Worm (Caenorhabditis elegans) whole organism, young adult: ENCODE results near the gene C12D8.20.
A peak's percentile ranks its signal among the peaks of the same experiment; 100 is the strongest.

Source experiments
- B0261.1 ChIP-seq: sonication (generic microtip); optimal IDR thresholded peaks from 2 replicates; lab custom pipeline; 2016; ENCODE audit warnings: mild to moderate bottlenecking, missing genetic modification characterization, moderate library complexity, missing compliant biosample characterization
- C17E4.6 ChIP-seq: fragments of 200-800 bp; sonication (Bioruptor generic); IDR thresholded peaks from 2 replicates; pipeline ENCODE4 v1.3.6; 2022; ENCODE audit warnings: missing genetic modification reagents, missing genetic modification characterization, missing compliant biosample characterization
- F23B12.7 ChIP-seq: sonication (generic microtip); optimal IDR thresholded peaks from 2 replicates; lab custom pipeline; 2017; ENCODE audit warnings: missing genetic modification characterization, mild to moderate bottlenecking, missing compliant biosample characterization, antibody characterized with exemption, moderate library complexity; ENCODE audit not compliant: insufficient read depth
- F55B11.4 ChIP-seq: sonication (generic microtip); optimal IDR thresholded peaks from 2 replicates; lab custom pipeline; 2016; ENCODE audit warnings: missing compliant biosample characterization, missing genetic modification characterization, borderline replicate concordance; ENCODE audit not compliant: insufficient read depth
- F57C9.4 ChIP-seq: sonication (generic microtip); optimal IDR thresholded peaks from 2 replicates; lab custom pipeline; 2017; ENCODE audit warnings: mild to moderate bottlenecking, missing genetic modification characterization, missing compliant biosample characterization
- K11D2.4 ChIP-seq: fragments of 200-800 bp; sonication (Bioruptor generic); IDR thresholded peaks from 2 replicates; pipeline ENCODE4 v1.3.6; 2022; ENCODE audit warnings: missing genetic modification reagents, missing genetic modification characterization, missing compliant biosample characterization
- T26A5.8 ChIP-seq: sonication (generic microtip); optimal IDR thresholded peaks from 2 replicates; lab custom pipeline; 2016; ENCODE audit warnings: missing genetic modification characterization, missing compliant biosample characterization
- Y79H2A.3 ChIP-seq: fragments of 200-800 bp; sonication (Bioruptor generic); conservative IDR thresholded peaks from 2 replicates; pipeline ENCODE4 v1.3.6; 2022; ENCODE audit warnings: missing genetic modification reagents, missing genetic modification characterization, missing compliant biosample characterization
- Y95B8A.8 ChIP-seq: fragments of 200-800 bp; sonication (Bioruptor generic); IDR thresholded peaks from 2 replicates; pipeline ENCODE4 v1.3.6; 2022; ENCODE audit warnings: missing genetic modification reagents, missing genetic modification characterization, missing compliant biosample characterization
- atf-7 ChIP-seq: sonication (generic microtip); optimal IDR thresholded peaks from 2 replicates; lab custom pipeline; 2017; ENCODE audit warnings: mild to moderate bottlenecking, missing genetic modification characterization, missing compliant biosample characterization
- athp-1 ChIP-seq: sonication (generic microtip); optimal IDR thresholded peaks from 2 replicates; lab custom pipeline; 2017; ENCODE audit warnings: mild to moderate bottlenecking, missing genetic modification characterization, missing compliant biosample characterization
- attf-5 ChIP-seq: fragments of 200-800 bp; sonication (Bioruptor generic); optimal IDR thresholded peaks from 2 replicates; lab custom pipeline; 2018; ENCODE audit warnings: mild to moderate bottlenecking, missing genetic modification characterization, missing compliant biosample characterization
- cebp-1 ChIP-seq, 2 experiments: fragments of 200-800 bp in 1 of 2; sonication (Bioruptor generic) in 1 of 2; sonication (generic microtip) in 1 of 2; IDR thresholded peaks in 1 of 2; optimal IDR thresholded peaks in 1 of 2; 2 replicates each; pipeline versions ENCODE4 v1.3.6 to Lab custom; 2017 to 2022; ENCODE audit warnings: missing compliant biosample characterization in 2 of 2, missing genetic modification characterization in 2 of 2, mild to moderate bottlenecking in 1 of 2, missing genetic modification reagents in 1 of 2, moderate library complexity in 1 of 2
- ceh-91 ChIP-seq: fragments of 200-800 bp; sonication (Bioruptor generic); IDR thresholded peaks from 2 replicates; pipeline ENCODE4 v1.3.6; 2022; ENCODE audit warnings: missing genetic modification reagents, missing genetic modification characterization, missing compliant biosample characterization
- dox-1 ChIP-seq: fragments of 200-800 bp; sonication (Bioruptor generic); IDR thresholded peaks from 2 replicates; pipeline ENCODE4 v1.3.6; 2022; ENCODE audit warnings: missing genetic modification reagents, missing genetic modification characterization, missing compliant biosample characterization
- egl-44 ChIP-seq: fragments of 200-800 bp; sonication (Bioruptor generic); IDR thresholded peaks from 2 replicates; pipeline ENCODE4 v1.3.6; 2022; ENCODE audit warnings: missing genetic modification reagents, missing genetic modification characterization, missing compliant biosample characterization
- egrh-3 ChIP-seq: fragments of 200-800 bp; sonication (Bioruptor generic); IDR thresholded peaks from 2 replicates; pipeline ENCODE4 v1.3.6; 2022; ENCODE audit warnings: missing genetic modification reagents, missing genetic modification characterization, missing compliant biosample characterization
- ets-4 ChIP-seq: fragments of 200-800 bp; sonication (Bioruptor generic); optimal IDR thresholded peaks from 2 replicates; lab custom pipeline; 2018; ENCODE audit warnings: mild to moderate bottlenecking, missing genetic modification characterization, missing compliant biosample characterization
- gei-17 ChIP-seq: fragments of 200-800 bp; sonication (Bioruptor generic); optimal IDR thresholded peaks from 2 replicates; lab custom pipeline; 2018; ENCODE audit warnings: mild to moderate bottlenecking, missing genetic modification characterization, missing compliant biosample characterization
- hmg-20 ChIP-seq: fragments of 200-800 bp; sonication (Bioruptor generic); IDR thresholded peaks from 2 replicates; pipeline ENCODE4 v1.3.6; 2022; ENCODE audit warnings: missing genetic modification reagents, missing genetic modification characterization, missing compliant biosample characterization
- hrde-1 ChIP-seq: sonication (generic microtip); optimal IDR thresholded peaks from 2 replicates; lab custom pipeline; 2016; ENCODE audit warnings: missing genetic modification characterization, mild to moderate bottlenecking, missing compliant biosample characterization, moderate library complexity, missing genotype, missing genetic modification reagents, borderline replicate concordance
- hsf-1 ChIP-seq: fragments of 200-800 bp; sonication (Bioruptor generic); IDR thresholded peaks from 2 replicates; pipeline ENCODE4 v1.3.6; 2022; ENCODE audit warnings: missing genetic modification reagents, missing genetic modification characterization, missing compliant biosample characterization
- let-526 ChIP-seq: fragments of 200-800 bp; sonication (Bioruptor generic); IDR thresholded peaks from 2 replicates; pipeline ENCODE4 v1.3.6; 2022; ENCODE audit warnings: missing genetic modification reagents, missing genetic modification characterization, missing compliant biosample characterization
- let-607 ChIP-seq, 2 experiments: fragments of 200-800 bp in 1 of 2; sonication (Bioruptor generic) in 1 of 2; sonication (generic microtip) in 1 of 2; optimal IDR thresholded peaks; 2 replicates each; lab custom pipeline; 2016 to 2018; ENCODE audit warnings: mild to moderate bottlenecking in 2 of 2, missing compliant biosample characterization in 2 of 2, missing genetic modification characterization in 2 of 2, moderate library complexity in 2 of 2, missing genotype in 1 of 2
- lin-26 ChIP-seq: fragments of 200-800 bp; sonication (Bioruptor generic); IDR thresholded peaks from 2 replicates; pipeline ENCODE4 v1.3.6; 2022; ENCODE audit warnings: missing genetic modification reagents, missing genetic modification characterization, missing compliant biosample characterization
- lin-40 ChIP-seq: sonication (generic microtip); optimal IDR thresholded peaks from 2 replicates; lab custom pipeline; 2016; ENCODE audit warnings: missing genetic modification characterization, mild to moderate bottlenecking, missing compliant biosample characterization, missing genotype, missing genetic modification reagents
- lin-54 ChIP-seq: fragments of 200-800 bp; sonication (Bioruptor generic); optimal IDR thresholded peaks from 2 replicates; lab custom pipeline; 2018; ENCODE audit warnings: mild to moderate bottlenecking, missing genetic modification characterization, missing compliant biosample characterization
- lsl-1 ChIP-seq: fragments of 200-800 bp; sonication (Bioruptor generic); optimal IDR thresholded peaks from 2 replicates; lab custom pipeline; 2018; ENCODE audit warnings: mild to moderate bottlenecking, missing genetic modification characterization, moderate library complexity, missing compliant biosample characterization
- madf-10 ChIP-seq: sonication (generic microtip); optimal IDR thresholded peaks from 2 replicates; lab custom pipeline; 2016; ENCODE audit warnings: mild to moderate bottlenecking, missing genetic modification characterization, missing compliant biosample characterization
- mes-4 ChIP-seq: sonication (generic microtip); optimal IDR thresholded peaks from 2 replicates; lab custom pipeline; 2016; ENCODE audit warnings: missing genotype, missing genetic modification characterization, missing compliant biosample characterization
- nfya-2 ChIP-seq: fragments of 200-800 bp; sonication (Bioruptor generic); IDR thresholded peaks from 2 replicates; pipeline ENCODE4 v1.3.6; 2022; ENCODE audit warnings: missing genetic modification reagents, missing genetic modification characterization, missing compliant biosample characterization
- nhr-120 ChIP-seq: fragments of 200-800 bp; sonication (Bioruptor generic); IDR thresholded peaks from 2 replicates; pipeline ENCODE4 v1.3.6; 2022; ENCODE audit warnings: missing genetic modification characterization, missing compliant biosample characterization
- nhr-80 ChIP-seq: sonication (generic microtip); optimal IDR thresholded peaks from 2 replicates; lab custom pipeline; 2016; ENCODE audit warnings: missing genetic modification characterization, missing compliant biosample characterization
- pbrm-1 ChIP-seq: fragments of 200-800 bp; sonication (Bioruptor generic); IDR thresholded peaks from 2 replicates; pipeline ENCODE4 v1.3.6; 2022; ENCODE audit warnings: missing genetic modification reagents, missing genetic modification characterization, missing compliant biosample characterization
- pha-4 ChIP-seq: fragments of 150-350 bp; sonication (generic microtip); optimal IDR thresholded peaks from 2 replicates; lab custom pipeline; 2014; ENCODE audit warnings: missing biosample characterization, missing genetic modification reagents, missing genetic modification characterization
- rcor-1 ChIP-seq: fragments of 200-800 bp; sonication (Bioruptor generic); IDR thresholded peaks from 2 replicates; pipeline ENCODE4 v1.3.6; 2022; ENCODE audit warnings: missing genetic modification reagents, missing genetic modification characterization, missing compliant biosample characterization
- snpc-1.1 ChIP-seq: sonication (generic microtip); optimal IDR thresholded peaks from 2 replicates; lab custom pipeline; 2017; ENCODE audit warnings: missing genetic modification characterization, mild to moderate bottlenecking, missing compliant biosample characterization, antibody characterized with exemption, moderate library complexity, missing genotype, missing genetic modification reagents; ENCODE audit not compliant: insufficient read depth
- sptf-2 ChIP-seq: fragments of 200-800 bp; sonication (Bioruptor generic); optimal IDR thresholded peaks from 2 replicates; lab custom pipeline; 2018; ENCODE audit warnings: mild to moderate bottlenecking, missing genetic modification characterization, missing compliant biosample characterization
- tbx-9 ChIP-seq: sonication (generic microtip); optimal IDR thresholded peaks from 2 replicates; lab custom pipeline; 2016; ENCODE audit warnings: borderline replicate concordance, missing genetic modification characterization, inconsistent platforms, missing compliant biosample characterization
- tlf-1 ChIP-seq: fragments of 200-800 bp; sonication (Bioruptor generic); optimal IDR thresholded peaks from 2 replicates; lab custom pipeline; 2018; ENCODE audit warnings: mild to moderate bottlenecking, missing genetic modification characterization, missing compliant biosample characterization
- unc-130 ChIP-seq: sonication (generic microtip); optimal IDR thresholded peaks from 2 replicates; lab custom pipeline; 2016; ENCODE audit warnings: missing genetic modification reagents, missing genetic modification characterization, missing compliant biosample characterization
- ztf-26 ChIP-seq: sonication (generic microtip); optimal IDR thresholded peaks from 2 replicates; lab custom pipeline; 2017; ENCODE audit warnings: missing genetic modification characterization, missing compliant biosample characterization

The C12D8.20 gene

DNA sequence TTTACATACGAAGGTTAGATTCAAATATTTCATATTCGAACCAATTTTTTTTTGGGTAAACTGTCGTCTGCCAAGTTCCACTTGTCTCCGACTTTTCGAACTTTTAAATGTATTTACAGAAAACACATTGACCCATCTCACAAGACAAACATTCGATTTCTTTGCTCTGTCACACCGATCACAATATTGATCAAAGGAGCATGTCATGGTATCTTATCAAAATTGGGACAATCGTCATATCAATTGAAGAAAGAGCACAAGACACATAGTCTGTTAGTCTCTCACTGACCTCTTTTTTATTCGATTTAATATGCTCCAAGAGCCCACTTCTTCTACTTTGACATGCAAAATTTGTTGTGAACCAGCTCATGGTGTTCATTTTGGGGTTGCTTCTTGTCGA is 33.9 kb downstream of the C12D8.20 start, which contains the start of gene nhr-232:
Gene nhr-232, plus strand, starts transcription at position 121 of the 400 bp plus-strand sequence.
- TF ChIP-seq T26A5.8 (tag; lab: Kevin White, UChicago) = no peak
- no peak for TF ChIP-seq sptf-2 (GFP tag; lab: Kevin White, UChicago)
- no peak for TF ChIP-seq mes-4 (tag; lab: Kevin White, UChicago)
- no peak for TF ChIP-seq lin-40 (tag; lab: Kevin White, UChicago)
- TF ChIP-seq unc-130 (GFP tag; lab: Kevin White, UChicago) = no peak
- no peak for TF ChIP-seq cebp-1 (GFP tag; IDR thresholded peaks at IDR 0.05; lab: Robert Waterston, UW)
- TF ChIP-seq cebp-1 (tag; optimal IDR thresholded peaks at IDR 0.05; lab: Kevin White, UChicago) = peak; percentile 32
- no peak for TF ChIP-seq ztf-26 (tag; lab: Kevin White, UChicago)
- TF ChIP-seq Y95B8A.8 = no peak
- TF ChIP-seq pha-4 = peak; percentile 31
- TF ChIP-seq hmg-20 (GFP tag; lab: Robert Waterston, UW) = no peak
- TF ChIP-seq lin-26 (GFP tag; lab: Robert Waterston, UW) = no peak
- no peak for TF ChIP-seq tbx-9
- TF ChIP-seq lin-54 (GFP tag; lab: Kevin White, UChicago) = no peak
- no peak for TF ChIP-seq let-607 (tag; optimal IDR thresholded peaks at IDR 0.05; lab: Kevin White, UChicago)
- TF ChIP-seq Y79H2A.3 (GFP tag; lab: Robert Waterston, UW) = no peak
- TF ChIP-seq hrde-1 = no peak
- no peak for TF ChIP-seq tlf-1 (GFP tag; lab: Kevin White, UChicago)
- peak; percentile 91 for TF ChIP-seq nhr-80 (tag; lab: Kevin White, UChicago)
- no peak for TF ChIP-seq lsl-1 (GFP tag; lab: Kevin White, UChicago)
- no peak for TF ChIP-seq athp-1

DNA sequence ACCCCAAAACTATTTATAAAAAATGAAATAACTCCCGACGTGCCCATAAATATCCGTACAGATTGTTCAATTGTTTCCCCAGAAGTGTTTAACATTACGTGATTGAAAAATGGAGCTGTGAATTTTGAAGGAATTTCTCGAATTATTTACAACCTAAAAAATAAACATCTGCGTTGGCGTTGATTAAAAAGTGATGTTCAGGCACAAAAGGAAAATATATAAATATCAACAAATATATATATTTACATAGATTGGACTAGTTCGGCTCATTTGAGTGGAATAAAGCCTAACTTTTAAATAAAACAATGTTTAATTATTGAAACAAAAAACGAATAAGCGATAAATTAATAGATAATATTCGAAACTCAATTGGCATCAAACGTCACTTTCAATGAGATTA is 38.4 kb downstream of the C12D8.20 start, which contains the start of gene sri-18:
Gene sri-18, minus strand, starts transcription at position 101 of the 400 bp plus-strand sequence.
- no peak for TF ChIP-seq atf-7
- no peak for TF ChIP-seq pha-4
- no peak for TF ChIP-seq attf-5 (GFP tag; lab: Kevin White, UChicago)
- no peak for TF ChIP-seq tlf-1 (GFP tag; lab: Kevin White, UChicago)
- no peak for TF ChIP-seq F23B12.7 (tag; lab: Kevin White, UChicago)
- no peak for TF ChIP-seq athp-1
- no peak for TF ChIP-seq ceh-91 (GFP tag; lab: Robert Waterston, UW)
- no peak for TF ChIP-seq rcor-1 (GFP tag; lab: Robert Waterston, UW)
- TF ChIP-seq dox-1 = no peak
- no peak for TF ChIP-seq C17E4.6 (GFP tag; lab: Robert Waterston, UW)
- TF ChIP-seq F57C9.4 (tag; lab: Kevin White, UChicago) = no peak

ce11 chrV:10265019-10265418 is 42.9 kb downstream of the C12D8.20 start:
- TF ChIP-seq B0261.1 (tag; lab: Kevin White, UChicago) (no peak), hrde-1 (no peak), let-526 (GFP tag; lab: Robert Waterston, UW) (no peak), gei-17 (no peak), egrh-3 (GFP tag; lab: Robert Waterston, UW) (no peak), mes-4 (tag; lab: Kevin White, UChicago) (no peak), K11D2.4 (GFP tag; lab: Robert Waterston, UW) (no peak), hsf-1 (GFP tag; lab: Robert Waterston, UW) (no peak)

ce11 chrV:10266050-10266449 is 43.9 kb downstream of the C12D8.20 start:
- TF ChIP-seq Y79H2A.3 (GFP tag; lab: Robert Waterston, UW) = no peak
- TF ChIP-seq madf-10 = no peak
- TF ChIP-seq nhr-120 = no peak
- no peak for TF ChIP-seq egl-44
- no peak for TF ChIP-seq pbrm-1 (GFP tag; lab: Robert Waterston, UW)
- TF ChIP-seq ets-4 (GFP tag; lab: Kevin White, UChicago) = no peak
- no peak for TF ChIP-seq K11D2.4 (GFP tag; lab: Robert Waterston, UW)
- no peak for TF ChIP-seq F55B11.4 (tag; lab: Kevin White, UChicago)
- TF ChIP-seq T26A5.8 (tag; lab: Kevin White, UChicago) = no peak
- TF ChIP-seq lin-40 (tag; lab: Kevin White, UChicago) = no peak
- no peak for TF ChIP-seq nfya-2 (GFP tag; lab: Robert Waterston, UW)
- TF ChIP-seq cebp-1 (GFP tag; IDR thresholded peaks at IDR 0.05; lab: Robert Waterston, UW) = no peak
- TF ChIP-seq cebp-1 (tag; optimal IDR thresholded peaks at IDR 0.05; lab: Kevin White, UChicago) = no peak
- TF ChIP-seq snpc-1.1 = no peak
